Fruit fly (Drosophila melanogaster) whole organism, embryonic: ENCODE results near the gene FBXO11.

Experiments used
- Atf-2 ChIP-seq: fragments of 200-800 bp; sonication (Bioruptor generic); optimal IDR thresholded peaks from 2 replicates; lab custom pipeline; 2016; ENCODE audit warnings: missing biosample characterization, missing genetic modification characterization
- Atf3 ChIP-seq: fragments of 200-800 bp; sonication (Bioruptor generic); optimal IDR thresholded peaks from 3 replicates; lab custom pipeline; 2016; ENCODE audit warnings: missing biosample characterization, missing genetic modification characterization
- CG11398 ChIP-seq: fragments of 200-800 bp; sonication (Bioruptor generic); optimal IDR thresholded peaks from 2 replicates; lab custom pipeline; 2016; ENCODE audit warnings: missing biosample characterization, missing genetic modification characterization
- CG11456 ChIP-seq: fragments of 200-800 bp; sonication (Bioruptor generic); IDR thresholded peaks from 3 replicates; pipeline ENCODE4 v1.3.6; 2022; ENCODE audit warnings: missing biosample characterization, missing genetic modification characterization
- CG12071 ChIP-seq: fragments of 200-800 bp; sonication (Bioruptor generic); optimal IDR thresholded peaks from 3 replicates; lab custom pipeline; 2018; ENCODE audit warnings: missing biosample characterization, mild to moderate bottlenecking, missing genetic modification characterization
- CG12391 ChIP-seq: fragments of 200-800 bp; sonication (Bioruptor generic); optimal IDR thresholded peaks from 3 replicates; lab custom pipeline; 2018; ENCODE audit warnings: missing biosample characterization, mild to moderate bottlenecking, missing genetic modification characterization, moderate library complexity
- CG13123 ChIP-seq: fragments of 200-800 bp; sonication (Bioruptor generic); optimal IDR thresholded peaks from 2 replicates; lab custom pipeline; 2016; ENCODE audit warnings: missing biosample characterization, missing genetic modification characterization
- CG17385 ChIP-seq: fragments of 200-800 bp; sonication (Bioruptor generic); optimal IDR thresholded peaks from 3 replicates; lab custom pipeline; 2018; ENCODE audit warnings: missing biosample characterization, mild to moderate bottlenecking, missing genetic modification characterization
- CG1792 ChIP-seq: fragments of 200-800 bp; sonication (Bioruptor generic); optimal IDR thresholded peaks from 2 replicates; lab custom pipeline; 2016; ENCODE audit warnings: missing biosample characterization, missing genetic modification characterization
- CG18011 ChIP-seq: fragments of 200-800 bp; sonication (Bioruptor generic); optimal IDR thresholded peaks from 2 replicates; lab custom pipeline; 2017; ENCODE audit warnings: missing biosample characterization, missing genetic modification characterization, mild to moderate bottlenecking, moderate library complexity, missing genotype
- CG18619 ChIP-seq: fragments of 200-800 bp; sonication (Bioruptor generic); optimal IDR thresholded peaks from 3 replicates; lab custom pipeline; 2017; ENCODE audit warnings: missing biosample characterization, mild to moderate bottlenecking, missing genetic modification characterization
- CG2889 ChIP-seq: fragments of 200-800 bp; sonication (Bioruptor generic); IDR thresholded peaks from 3 replicates; pipeline ENCODE4 v1.3.6; 2022; ENCODE audit warnings: missing biosample characterization, missing genetic modification characterization
- CG43689 ChIP-seq: fragments of 200-800 bp; sonication (Bioruptor generic); IDR thresholded peaks from 2 replicates; pipeline ENCODE4 v1.3.6; 2022; ENCODE audit warnings: missing biosample characterization, missing genetic modification characterization
- CG5180 ChIP-seq: fragments of 200-800 bp; sonication (Bioruptor generic); optimal IDR thresholded peaks from 3 replicates; lab custom pipeline; 2017; ENCODE audit warnings: missing biosample characterization, missing genetic modification characterization, mild to moderate bottlenecking, moderate library complexity, missing genetic modification reagents
- CG6175 ChIP-seq: fragments of 200-800 bp; sonication (Bioruptor generic); IDR thresholded peaks from 3 replicates; pipeline ENCODE4 v1.3.6; 2022; ENCODE audit warnings: missing biosample characterization, missing genetic modification characterization
- CG6854 ChIP-seq: fragments of 200-800 bp; sonication (Bioruptor generic); optimal IDR thresholded peaks from 3 replicates; lab custom pipeline; 2017; ENCODE audit warnings: missing biosample characterization, mild to moderate bottlenecking, missing genetic modification characterization
- CG7357 ChIP-seq: fragments of 200-800 bp; sonication (Bioruptor generic); IDR thresholded peaks from 3 replicates; pipeline ENCODE4 v1.3.6; 2022; ENCODE audit warnings: missing biosample characterization, missing genetic modification characterization
- CG7786 ChIP-seq: fragments of 200-800 bp; sonication (Bioruptor generic); optimal IDR thresholded peaks from 2 replicates; lab custom pipeline; 2016; ENCODE audit warnings: missing biosample characterization, missing genetic modification characterization
- CG8478 ChIP-seq: fragments of >200 bp; optimal IDR thresholded peaks from 2 replicates; lab custom pipeline; 2018
- CG8765 ChIP-seq: fragments of 200-800 bp; sonication (Bioruptor generic); IDR thresholded peaks from 2 replicates; pipeline ENCODE4 v1.3.6; 2022; ENCODE audit warnings: missing biosample characterization, missing genetic modification characterization
- CG8924 ChIP-seq: fragments of 200-800 bp; optimal IDR thresholded peaks from 3 replicates; lab custom pipeline; 2019; ENCODE audit warnings: missing biosample characterization, mild to moderate bottlenecking, missing genetic modification characterization, moderate library complexity
- CG9437 ChIP-seq: fragments of 200-800 bp; sonication (Bioruptor generic); optimal IDR thresholded peaks from 2 replicates; lab custom pipeline; 2018; ENCODE audit warnings: missing biosample characterization, mild to moderate bottlenecking, missing genetic modification characterization
- CG9797 ChIP-seq: fragments of 200-800 bp; sonication (Bioruptor generic); optimal IDR thresholded peaks from 3 replicates; lab custom pipeline; 2018; ENCODE audit warnings: missing biosample characterization, mild to moderate bottlenecking, missing genetic modification characterization
- CG9932 ChIP-seq: fragments of 200-800 bp; sonication (Bioruptor generic); IDR thresholded peaks from 2 replicates; pipeline ENCODE4 v1.3.6; 2022; ENCODE audit warnings: missing biosample characterization, missing genetic modification characterization
- CHES-1-like ChIP-seq: fragments of 200-800 bp; sonication (Bioruptor generic); optimal IDR thresholded peaks from 2 replicates; lab custom pipeline; 2016; ENCODE audit warnings: missing biosample characterization, missing genetic modification characterization
- E2f1 ChIP-seq: fragments of 200-800 bp; sonication (Bioruptor generic); IDR thresholded peaks from 2 replicates; pipeline ENCODE4 v1.3.6; 2022; ENCODE audit warnings: missing biosample characterization, missing genetic modification characterization
- E2f2 ChIP-seq: fragments of 200-800 bp; sonication (Bioruptor generic); IDR thresholded peaks from 2 replicates; pipeline ENCODE4 v1.3.6; 2022; ENCODE audit warnings: missing biosample characterization, missing genetic modification characterization
- Hr39 ChIP-seq: fragments of >200 bp; optimal IDR thresholded peaks from 2 replicates; lab custom pipeline; 2017
- MTF-1 ChIP-seq: fragments of 200-800 bp; sonication (Bioruptor generic); optimal IDR thresholded peaks from 2 replicates; lab custom pipeline; 2018; ENCODE audit warnings: missing biosample characterization, mild to moderate bottlenecking, missing genetic modification characterization, borderline replicate concordance
- Neu2 ChIP-seq: fragments of 200-800 bp; sonication (Bioruptor generic); optimal IDR thresholded peaks from 3 replicates; lab custom pipeline; 2016; ENCODE audit warnings: missing biosample characterization, missing genetic modification characterization, borderline replicate concordance
- Usf ChIP-seq: fragments of 200-800 bp; sonication (Bioruptor generic); optimal IDR thresholded peaks from 2 replicates; lab custom pipeline; 2017; ENCODE audit warnings: missing genotype, missing biosample characterization, missing genetic modification characterization
- caup ChIP-seq: fragments of 200-800 bp; sonication (Bioruptor generic); optimal IDR thresholded peaks from 3 replicates; lab custom pipeline; 2017; ENCODE audit warnings: missing biosample characterization, mild to moderate bottlenecking, missing genetic modification characterization, moderate library complexity; ENCODE audit not compliant: severe bottlenecking
- disco-r ChIP-seq: fragments of 200-800 bp; sonication (Bioruptor generic); optimal IDR thresholded peaks from 2 replicates; lab custom pipeline; 2016; ENCODE audit warnings: missing biosample characterization, missing genetic modification characterization
- emc ChIP-seq: fragments of 200-800 bp; sonication (Bioruptor generic); optimal IDR thresholded peaks from 2 replicates; lab custom pipeline; 2016; ENCODE audit warnings: missing biosample characterization, missing genetic modification characterization
- ewg ChIP-seq: fragments of 200-800 bp; sonication (Bioruptor generic); optimal IDR thresholded peaks from 3 replicates; lab custom pipeline; 2017; ENCODE audit warnings: mild to moderate bottlenecking, missing biosample characterization, missing genetic modification reagents, missing genetic modification characterization
- gcm ChIP-seq: fragments of 200-800 bp; sonication (Bioruptor generic); optimal IDR thresholded peaks from 2 replicates; lab custom pipeline; 2019; ENCODE audit warnings: missing biosample characterization, mild to moderate bottlenecking, missing genetic modification characterization, moderate library complexity
- gro ChIP-seq: fragments of 200-800 bp; sonication (Bioruptor generic); optimal IDR thresholded peaks from 2 replicates; lab custom pipeline; 2016; ENCODE audit warnings: missing biosample characterization, missing genetic modification characterization
- hbn ChIP-seq: fragments of 200-800 bp; sonication (Bioruptor generic); IDR thresholded peaks from 2 replicates; pipeline ENCODE4 v1.3.6; 2022; ENCODE audit warnings: missing biosample characterization, missing genetic modification characterization; ENCODE audit not compliant: partially characterized antibody
- her ChIP-seq: fragments of 200-800 bp; sonication (Bioruptor generic); optimal IDR thresholded peaks from 2 replicates; lab custom pipeline; 2016; ENCODE audit warnings: missing biosample characterization, missing genetic modification characterization
- insv ChIP-seq, 2 experiments: fragments of 200-800 bp; sonication (Bioruptor generic); optimal IDR thresholded peaks; 3 replicates each; lab custom pipeline; 2016 to 2018; ENCODE audit warnings: missing biosample characterization in 2 of 2, missing genetic modification characterization in 2 of 2
- mld ChIP-seq: fragments of 200-800 bp; sonication (Bioruptor generic); IDR thresholded peaks from 3 replicates; pipeline ENCODE4 v1.3.6; 2022; ENCODE audit warnings: missing biosample characterization, missing genetic modification characterization; ENCODE audit not compliant: partially characterized antibody
- odd ChIP-seq: fragments of 200-800 bp; sonication (Bioruptor generic); optimal IDR thresholded peaks from 2 replicates; lab custom pipeline; 2017; ENCODE audit warnings: missing biosample characterization, mild to moderate bottlenecking, missing genetic modification characterization
- pan ChIP-seq, 4 experiments: fragments of >200 bp in 3 of 4; fragments of 200-800 bp in 1 of 4; sonication (Bioruptor generic) in 1 of 4; optimal IDR thresholded peaks in 3 of 4; IDR thresholded peaks in 1 of 4; 2 replicates each; pipeline versions ENCODE4 v1.3.6 to Lab custom; 2017 to 2022; ENCODE audit warnings: missing biosample characterization in 2 of 4, missing genetic modification characterization in 2 of 4, mixed read lengths in 1 of 4
- repo ChIP-seq: fragments of 200-800 bp; sonication (Bioruptor generic); optimal IDR thresholded peaks from 2 replicates; lab custom pipeline; 2016; ENCODE audit warnings: missing biosample characterization, missing genetic modification characterization
- row ChIP-seq: fragments of 200-800 bp; sonication (Bioruptor generic); IDR thresholded peaks from 3 replicates; pipeline ENCODE4 v1.3.6; 2022; ENCODE audit warnings: missing biosample characterization, missing genetic modification characterization
- slbo ChIP-seq: fragments of 200-800 bp; sonication (Bioruptor generic); IDR thresholded peaks from 2 replicates; pipeline ENCODE4 v1.3.6; 2022; ENCODE audit warnings: missing biosample characterization, missing genetic modification characterization
- tgo ChIP-seq: fragments of 200-800 bp; sonication (Bioruptor generic); IDR thresholded peaks from 3 replicates; pipeline ENCODE4 v1.3.6; 2022; ENCODE audit warnings: missing biosample characterization, missing genetic modification characterization
- unpg ChIP-seq: fragments of 200-800 bp; sonication (Bioruptor generic); optimal IDR thresholded peaks from 3 replicates; lab custom pipeline; 2018; ENCODE audit warnings: missing biosample characterization, mild to moderate bottlenecking, missing genetic modification characterization, moderate library complexity
- usp ChIP-seq: fragments of >200 bp; optimal IDR thresholded peaks from 2 replicates; lab custom pipeline; 2017; ENCODE audit warnings: missing biosample characterization, missing genetic modification characterization
- vfl ChIP-seq: fragments of 200-800 bp; sonication (Bioruptor generic); optimal IDR thresholded peaks from 2 replicates; lab custom pipeline; 2016; ENCODE audit warnings: missing biosample characterization, missing genetic modification characterization
- vnd ChIP-seq: fragments of 200-800 bp; sonication (Bioruptor generic); IDR thresholded peaks from 3 replicates; pipeline ENCODE4 v1.3.6; 2022; ENCODE audit warnings: missing biosample characterization, missing genetic modification characterization; ENCODE audit not compliant: partially characterized antibody

Gene FBXO11

dm6 chr3R:9777941-9778360 is 31.2 kb downstream of the FBXO11 start, which contains the start of gene RpS29 (continued):
- peak; percentile 95 for TF ChIP-seq CG11456
- TF ChIP-seq CG7357: no peak
- peak; percentile 74 for TF ChIP-seq CG13123 (GFP tag; lab: Kevin White, UChicago)
- peak; percentile 57 for TF ChIP-seq ewg (GFP tag; lab: Kevin White, UChicago)
- peak; percentile 79 for TF ChIP-seq vfl (GFP tag; lab: Kevin White, UChicago)
- TF ChIP-seq mld (GFP tag; lab: Robert Waterston, UW): peak; percentile 81
- peak; percentile 87 for TF ChIP-seq CG9797
- peak; percentile 81 for TF ChIP-seq CG1792 (GFP tag; lab: Kevin White, UChicago)
- peak; percentile 84 for TF ChIP-seq CG6175
- no peak for TF ChIP-seq pan (optimal IDR thresholded peaks at IDR 0.05; lab: Kevin White, UChicago)
- peak in 1 of 2 experiments; percentile 76 for TF ChIP-seq pan (GFP tag; optimal IDR thresholded peaks at IDR 0.05 in 1 of 2, IDR thresholded peaks at IDR 0.05 in 1 of 2)
- peak; percentile 66 for TF ChIP-seq unpg
- TF ChIP-seq odd (GFP tag; lab: Kevin White, UChicago): peak; percentile 72
- TF ChIP-seq emc (GFP tag; lab: Kevin White, UChicago): peak; percentile 83
- peak; percentile 93 for TF ChIP-seq CHES-1-like (GFP tag; lab: Kevin White, UChicago)
- TF ChIP-seq CG8478 (lab: Kevin White, UChicago): no peak
- TF ChIP-seq insv (GFP tag; optimal IDR thresholded peaks at IDR 0.05; lab: Kevin White, UChicago): peak in 1 of 2 experiments; percentile 73
- TF ChIP-seq vnd (GFP tag; lab: Robert Waterston, UW): peak; percentile 84
- TF ChIP-seq hbn: peak; percentile 96
- no peak for TF ChIP-seq CG8765
- TF ChIP-seq tgo: peak; percentile 65
- peak; percentile 56 for TF ChIP-seq Neu2
- peak; percentile 79 for TF ChIP-seq MTF-1
- peak; percentile 75 for TF ChIP-seq CG18011 (GFP tag; lab: Kevin White, UChicago)
- peak; percentile 68 for TF ChIP-seq disco-r (GFP tag; lab: Kevin White, UChicago)
- no peak for TF ChIP-seq Hr39 (lab: Kevin White, UChicago)
- TF ChIP-seq usp (GFP tag; lab: Kevin White, UChicago): no peak
- TF ChIP-seq CG12071: peak; percentile 72
- TF ChIP-seq CG6854 (GFP tag; lab: Kevin White, UChicago): peak; percentile 66
- TF ChIP-seq CG11398 (GFP tag; lab: Kevin White, UChicago): peak; percentile 65
- TF ChIP-seq CG7786 (GFP tag; lab: Kevin White, UChicago): peak; percentile 86
- TF ChIP-seq E2f2 (GFP tag; lab: Robert Waterston, UW): peak; percentile 100
- peak; percentile 92 for TF ChIP-seq caup (GFP tag; lab: Kevin White, UChicago)
- TF ChIP-seq CG9437 (GFP tag; lab: Kevin White, UChicago): no peak
- peak; percentile 92 for TF ChIP-seq gro (GFP tag; lab: Kevin White, UChicago)
- TF ChIP-seq CG9932 (GFP tag; lab: Robert Waterston, UW): peak; percentile 95
- peak; percentile 54 for TF ChIP-seq CG17385 (GFP tag; lab: Kevin White, UChicago)
- TF ChIP-seq Usf (GFP tag; lab: Kevin White, UChicago): peak; percentile 58
- TF ChIP-seq CG2889 (GFP tag; lab: Robert Waterston, UW): peak; percentile 65; the same call in 1 of the 3 replicates
- TF ChIP-seq CG5180 (GFP tag; lab: Kevin White, UChicago): peak; percentile 24
- TF ChIP-seq repo (GFP tag; lab: Kevin White, UChicago): peak; percentile 71
- peak; percentile 84 for TF ChIP-seq CG12391 (tag; lab: Kevin White, UChicago)
- no peak for TF ChIP-seq CG43689
- TF ChIP-seq row (GFP tag; lab: Robert Waterston, UW): peak; percentile 75
- peak; percentile 74 for TF ChIP-seq gcm (GFP tag; lab: Kevin White, UChicago)
- peak; percentile 30 for TF ChIP-seq Atf-2 (GFP tag; lab: Kevin White, UChicago)
- TF ChIP-seq her: peak; percentile 89
- peak; percentile 95 for TF ChIP-seq slbo (GFP tag; lab: Robert Waterston, UW)
- peak; percentile 58 for TF ChIP-seq CG8924
- TF ChIP-seq Atf3 (GFP tag; lab: Kevin White, UChicago): peak; percentile 73
- peak; percentile 60 for TF ChIP-seq E2f1 (GFP tag; lab: Robert Waterston, UW)
- peak; percentile 83 for TF ChIP-seq CG18619 (GFP tag; lab: Kevin White, UChicago)
